Worm (Caenorhabditis elegans) whole organism, L2 larva: Measurements from ENCODE around the gene rsf-1.
A peak's percentile ranks its signal among the peaks of the same experiment; 100 is the strongest.

Experiments used
- C34F6.9 ChIP-seq: fragments of 150-350 bp; optimal IDR thresholded peaks from 2 replicates; lab custom pipeline; 2014; ENCODE audit warnings: missing biosample characterization, missing genetic modification characterization
- F13H6.1 ChIP-seq: sonication (generic microtip); optimal IDR thresholded peaks from 2 replicates; lab custom pipeline; 2016; ENCODE audit warnings: missing genetic modification characterization, missing compliant biosample characterization
- R02D3.7 ChIP-seq: fragments of 150-350 bp; optimal IDR thresholded peaks from 2 replicates; lab custom pipeline; 2014; ENCODE audit warnings: missing biosample characterization, missing genetic modification characterization
- Y55F3AM.14 ChIP-seq: fragments of 200-800 bp; sonication (Bioruptor generic); optimal IDR thresholded peaks from 2 replicates; lab custom pipeline; 2018; ENCODE audit warnings: mild to moderate bottlenecking, missing genetic modification characterization, missing compliant biosample characterization
- alr-1 ChIP-seq: fragments of 150-350 bp; optimal IDR thresholded peaks from 2 replicates; lab custom pipeline; 2014; ENCODE audit warnings: missing biosample characterization, missing genetic modification characterization
- aly-2 ChIP-seq: fragments of 150-350 bp; optimal IDR thresholded peaks from 2 replicates; lab custom pipeline; 2014; ENCODE audit warnings: missing biosample characterization, missing genetic modification characterization
- blmp-1 ChIP-seq: sonication (generic microtip); optimal IDR thresholded peaks from 2 replicates; lab custom pipeline; 2017; ENCODE audit warnings: missing genetic modification characterization, mild to moderate bottlenecking, missing compliant biosample characterization, antibody characterized with exemption, moderate library complexity; ENCODE audit not compliant: insufficient read depth
- ceh-16 ChIP-seq: fragments of 150-350 bp; optimal IDR thresholded peaks from 2 replicates; lab custom pipeline; 2014; ENCODE audit warnings: missing biosample characterization, missing genetic modification characterization
- ceh-82 ChIP-seq: fragments of 150-350 bp; optimal IDR thresholded peaks from 2 replicates; lab custom pipeline; 2014; ENCODE audit warnings: missing biosample characterization, missing genetic modification characterization
- crh-2 ChIP-seq: sonication (generic microtip); optimal IDR thresholded peaks from 2 replicates; lab custom pipeline; 2017; ENCODE audit warnings: missing biosample characterization, missing genetic modification characterization
- dmd-4 ChIP-seq: sonication (generic microtip); optimal IDR thresholded peaks from 2 replicates; lab custom pipeline; 2017; ENCODE audit warnings: missing biosample characterization, missing genetic modification characterization
- egl-27 ChIP-seq: sonication (generic microtip); optimal IDR thresholded peaks from 3 replicates; lab custom pipeline; 2017; ENCODE audit warnings: missing biosample characterization, missing genetic modification reagents, missing genetic modification characterization
- elt-1 ChIP-seq: fragments of 150-350 bp; optimal IDR thresholded peaks from 2 replicates; lab custom pipeline; 2014; ENCODE audit warnings: missing biosample characterization, missing genetic modification characterization
- elt-3 ChIP-seq: sonication (generic microtip); optimal IDR thresholded peaks from 2 replicates; lab custom pipeline; 2017; ENCODE audit warnings: missing biosample characterization, missing genetic modification characterization
- fos-1 ChIP-seq: fragments of 150-350 bp; optimal IDR thresholded peaks from 2 replicates; lab custom pipeline; 2014; ENCODE audit warnings: missing biosample characterization, missing genetic modification characterization
- lin-13 ChIP-seq: fragments of 150-350 bp; optimal IDR thresholded peaks from 2 replicates; lab custom pipeline; 2014; ENCODE audit warnings: missing biosample characterization, missing genetic modification reagents, missing genetic modification characterization
- lsy-2 ChIP-seq, 2 experiments: fragments of 150-350 bp in 1 of 2; sonication (generic microtip) in 1 of 2; optimal IDR thresholded peaks; 2 replicates each; lab custom pipeline; 2014 to 2017; ENCODE audit warnings: missing biosample characterization in 2 of 2, missing genetic modification characterization in 2 of 2
- mab-5 ChIP-seq: fragments of 150-350 bp; optimal IDR thresholded peaks from 2 replicates; lab custom pipeline; 2014; ENCODE audit warnings: missing biosample characterization, missing genetic modification characterization
- mdl-1 ChIP-seq, 2 experiments: fragments of 150-350 bp in 1 of 2; sonication (generic microtip) in 1 of 2; optimal IDR thresholded peaks; 2 replicates each; lab custom pipeline; 2017; ENCODE audit warnings: missing biosample characterization in 2 of 2, missing genetic modification characterization in 2 of 2
- nhr-11 ChIP-seq: fragments of 150-350 bp; optimal IDR thresholded peaks from 2 replicates; lab custom pipeline; 2014; ENCODE audit warnings: missing biosample characterization, missing genetic modification characterization
- nhr-12 ChIP-seq: fragments of 150-350 bp; optimal IDR thresholded peaks from 2 replicates; lab custom pipeline; 2014; ENCODE audit warnings: missing biosample characterization, missing genetic modification characterization
- nhr-129 ChIP-seq: fragments of 150-350 bp; optimal IDR thresholded peaks from 2 replicates; lab custom pipeline; 2014; ENCODE audit warnings: missing biosample characterization, missing genetic modification characterization
- nhr-21 ChIP-seq: fragments of 150-350 bp; optimal IDR thresholded peaks from 2 replicates; lab custom pipeline; 2014; ENCODE audit warnings: missing biosample characterization, missing genetic modification characterization
- nhr-23 ChIP-seq: fragments of 150-350 bp; optimal IDR thresholded peaks from 2 replicates; lab custom pipeline; 2014; ENCODE audit warnings: missing biosample characterization, missing genetic modification reagents, missing genetic modification characterization
- nhr-237 ChIP-seq: fragments of 150-350 bp; optimal IDR thresholded peaks from 2 replicates; lab custom pipeline; 2014; ENCODE audit warnings: missing biosample characterization, missing genetic modification characterization
- nhr-6 ChIP-seq: fragments of 150-350 bp; optimal IDR thresholded peaks from 2 replicates; lab custom pipeline; 2014; ENCODE audit warnings: missing biosample characterization, missing genetic modification characterization
- peb-1 ChIP-seq: fragments of 150-350 bp; optimal IDR thresholded peaks from 2 replicates; lab custom pipeline; 2014; ENCODE audit warnings: missing biosample characterization, missing genetic modification characterization
- sem-4 ChIP-seq: fragments of 150-350 bp; optimal IDR thresholded peaks from 2 replicates; lab custom pipeline; 2014; ENCODE audit warnings: missing biosample characterization, missing genetic modification reagents, missing genetic modification characterization
- sma-9 ChIP-seq, 2 experiments: fragments of 150-350 bp in 1 of 2; sonication (generic microtip) in 1 of 2; optimal IDR thresholded peaks; 2 replicates each; lab custom pipeline; 2014 to 2016; ENCODE audit warnings: missing genetic modification characterization in 2 of 2, mild to moderate bottlenecking in 1 of 2, missing biosample characterization in 1 of 2, missing compliant biosample characterization in 1 of 2, missing genetic modification reagents in 1 of 2, moderate library complexity in 1 of 2
- snpc-4 ChIP-seq: fragments of 150-350 bp; optimal IDR thresholded peaks from 2 replicates; lab custom pipeline; 2014; ENCODE audit warnings: missing biosample characterization, missing genetic modification characterization
- unc-55 ChIP-seq: fragments of 150-350 bp; sonication (generic microtip); optimal IDR thresholded peaks from 3 replicates; lab custom pipeline; 2014; ENCODE audit warnings: missing biosample characterization, missing genetic modification reagents, missing genetic modification characterization
- unc-62 ChIP-seq: fragments of 150-350 bp; optimal IDR thresholded peaks from 2 replicates; lab custom pipeline; 2014; ENCODE audit warnings: missing biosample characterization, missing genetic modification reagents, missing genetic modification characterization
- zag-1 ChIP-seq: fragments of 150-350 bp; optimal IDR thresholded peaks from 2 replicates; lab custom pipeline; 2014; ENCODE audit warnings: missing biosample characterization, missing genetic modification characterization
- ztf-1 ChIP-seq: fragments of 200-800 bp; sonication (Bioruptor generic); conservative IDR thresholded peaks from 2 replicates; pipeline ENCODE4 v1.3.6; 2022; ENCODE audit warnings: missing genetic modification characterization, missing compliant biosample characterization
- ztf-11 ChIP-seq: sonication (generic microtip); optimal IDR thresholded peaks from 2 replicates; lab custom pipeline; 2017; ENCODE audit warnings: missing biosample characterization, missing genetic modification characterization
- ztf-4 ChIP-seq: fragments of 150-350 bp; optimal IDR thresholded peaks from 2 replicates; lab custom pipeline; 2014; ENCODE audit warnings: missing biosample characterization, missing genetic modification characterization

Gene rsf-1

DNA sequence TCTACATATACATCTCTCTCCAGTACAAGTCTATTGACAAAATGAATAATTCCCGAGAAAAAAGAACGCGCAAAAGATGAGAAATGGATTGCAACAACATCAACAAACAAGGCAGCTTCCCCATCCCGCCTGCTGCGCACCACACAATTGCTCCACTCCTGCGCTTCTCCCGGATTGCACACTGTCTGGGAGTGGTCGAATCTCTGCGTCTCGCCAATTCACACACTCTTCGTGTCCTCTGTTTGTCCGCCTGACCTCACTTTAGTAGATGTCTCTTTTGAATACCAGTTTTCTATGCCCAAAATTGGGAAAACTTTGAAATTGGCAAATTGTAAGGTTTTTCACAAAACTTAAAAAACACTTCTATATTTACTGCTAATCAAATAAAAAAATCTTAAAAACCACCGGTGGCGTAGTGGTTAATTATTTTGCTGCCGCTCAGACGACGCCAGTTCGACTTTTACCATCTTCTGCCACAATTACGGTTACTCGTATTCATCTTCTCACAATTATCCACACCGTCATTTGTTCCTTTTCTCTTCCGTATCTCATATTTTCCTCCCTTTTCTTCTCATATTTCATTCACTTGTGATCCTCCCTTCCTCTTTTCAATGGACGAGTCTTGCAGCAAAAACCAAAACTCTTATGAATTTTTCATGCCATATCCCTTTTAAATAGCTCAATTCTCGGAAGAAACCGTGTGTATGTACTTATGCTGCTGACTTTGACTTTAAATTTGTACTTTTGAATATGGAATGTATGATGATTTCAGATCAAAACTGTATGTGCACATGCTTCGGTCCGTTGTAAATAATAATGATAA, at the start of gene rsf-1:
Gene rsf-1 (plus strand): TSS at position 773 of the 823 bp plus-strand sequence.
- TF ChIP-seq sma-9 (GFP tag; optimal IDR thresholded peaks at IDR 0.05; lab: Kevin White, UChicago), result peak; percentile 30
- no peak for TF ChIP-seq sma-9 (tag; optimal IDR thresholded peaks at IDR 0.05; lab: Kevin White, UChicago)
- TF ChIP-seq lsy-2 (tag; optimal IDR thresholded peaks at IDR 0.05; lab: Kevin White, UChicago), result peak in 1 of 2 experiments; percentile 25
- TF ChIP-seq F13H6.1 (tag; lab: Kevin White, UChicago), result peak; percentile 58
- peak; percentile 32 for TF ChIP-seq nhr-129 (tag; lab: Kevin White, UChicago)
- no peak for TF ChIP-seq ztf-4 (tag; lab: Kevin White, UChicago)
- TF ChIP-seq sem-4, result no peak
- no peak for TF ChIP-seq alr-1
- TF ChIP-seq elt-3 (tag; lab: Kevin White, UChicago), result no peak
- TF ChIP-seq mdl-1 (tag; optimal IDR thresholded peaks at IDR 0.05; lab: Kevin White, UChicago), result peak in 1 of 2 experiments; percentile 7
- peak; percentile 39 for TF ChIP-seq unc-55
- TF ChIP-seq C34F6.9 (tag; lab: Kevin White, UChicago), result peak; percentile 41
- TF ChIP-seq, all 48 proteins: peak for 7

DNA sequence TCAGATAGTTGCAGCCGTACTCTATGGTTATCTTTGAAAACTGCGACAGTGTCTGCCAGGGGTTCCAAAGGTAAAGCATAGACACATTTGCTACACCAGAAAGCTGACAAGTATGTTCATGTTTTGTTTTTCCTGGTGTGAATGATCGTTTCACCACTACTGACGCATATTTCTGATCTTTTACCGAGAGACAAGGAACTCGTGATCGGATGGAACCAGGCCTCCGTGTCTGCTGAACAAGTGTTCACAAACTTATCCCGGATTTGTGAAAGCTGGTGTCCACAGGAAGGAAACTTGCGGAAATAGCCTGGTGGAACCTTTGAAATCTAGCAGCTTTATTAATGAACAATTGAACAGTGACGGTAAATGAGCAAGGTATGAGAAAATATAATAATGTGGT, 46.4 kb upstream of the rsf-1 start:
- TF ChIP-seq fos-1 (tag; lab: Kevin White, UChicago), result no peak
- no peak for TF ChIP-seq snpc-4 (tag; lab: Kevin White, UChicago)
- no peak for TF ChIP-seq alr-1
- TF ChIP-seq nhr-23, result no peak
- TF ChIP-seq unc-55, result no peak
- TF ChIP-seq nhr-129 (tag; lab: Kevin White, UChicago), result no peak
- TF ChIP-seq ztf-11 (tag; lab: Kevin White, UChicago), result no peak
- TF ChIP-seq nhr-12, result no peak
- TF ChIP-seq aly-2 (tag; lab: Kevin White, UChicago), result no peak
- TF ChIP-seq, all 48 proteins: peak for 0

DNA sequence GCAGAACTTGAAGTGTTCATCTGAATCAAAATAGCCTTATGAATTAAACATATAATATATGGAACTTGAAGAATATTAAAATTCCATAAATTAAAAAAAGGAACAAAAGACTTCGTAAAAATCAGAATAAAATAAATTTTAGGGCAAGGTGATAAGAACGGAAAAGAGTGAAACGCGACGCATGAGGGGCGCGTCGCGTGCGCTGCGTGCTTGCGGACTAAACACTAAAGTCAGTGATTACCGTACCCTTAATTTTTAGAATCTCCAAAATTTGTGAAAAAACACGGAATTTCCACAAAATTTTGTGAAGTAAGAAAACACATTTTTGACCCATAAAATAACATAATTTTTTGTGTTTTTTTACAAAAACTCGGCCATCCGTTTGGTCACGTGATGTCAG, 45.0 kb upstream of the rsf-1 start, which contains the start of gene T05B9.1:
Gene T05B9.1 (minus strand): TSS at position 20 of the 400 bp plus-strand sequence.
- TF ChIP-seq ceh-82 (tag; lab: Kevin White, UChicago) (no peak), nhr-23 (no peak), mab-5 (tag; lab: Kevin White, UChicago) (no peak), sma-9 (GFP tag; optimal IDR thresholded peaks at IDR 0.05; lab: Kevin White, UChicago) (no peak), sma-9 (tag; optimal IDR thresholded peaks at IDR 0.05; lab: Kevin White, UChicago) (no peak), ceh-16 (tag; lab: Kevin White, UChicago) (no peak), alr-1 (no peak), mdl-1 (tag; optimal IDR thresholded peaks at IDR 0.05; lab: Kevin White, UChicago) (no peak), lin-13 (GFP tag; lab: Kevin White, UChicago) (no peak), egl-27 (no peak), elt-1 (tag; lab: Kevin White, UChicago) (no peak), R02D3.7 (tag; lab: Kevin White, UChicago) (no peak), unc-62 (GFP tag; lab: Kevin White, UChicago) (no peak), dmd-4 (no peak), crh-2 (no peak), lsy-2 (tag; optimal IDR thresholded peaks at IDR 0.05; lab: Kevin White, UChicago) (no peak), aly-2 (tag; lab: Kevin White, UChicago) (no peak), zag-1 (tag; lab: Kevin White, UChicago) (no peak), nhr-12 (no peak), nhr-6 (tag; lab: Kevin White, UChicago) (no peak), sem-4 (no peak)

DNA sequence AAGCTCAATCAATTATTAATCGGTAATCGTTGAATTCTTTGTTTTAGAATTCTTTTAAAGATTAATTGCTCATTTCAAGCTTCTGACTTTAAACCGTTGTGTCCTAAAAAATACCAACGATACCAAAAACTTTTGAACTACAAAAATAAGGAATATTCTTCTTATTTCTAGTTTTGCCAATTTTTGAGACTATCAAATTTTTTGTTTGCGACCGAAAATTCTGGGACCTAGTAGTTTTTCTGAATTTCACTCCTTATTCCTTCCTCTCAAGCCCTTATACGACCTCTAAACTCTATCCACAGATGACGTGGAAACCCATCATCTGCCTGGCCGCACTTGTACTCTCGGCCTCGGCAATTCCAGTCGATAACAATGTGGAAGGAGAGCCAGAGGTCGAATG, 37.4 kb upstream of the rsf-1 start, which contains the start of gene cut-1:
Gene cut-1 (plus strand): TSS at position 301 of the 400 bp plus-strand sequence.
- no peak for TF ChIP-seq unc-62 (GFP tag; lab: Kevin White, UChicago)
- TF ChIP-seq crh-2, result no peak
- TF ChIP-seq nhr-23, result no peak
- TF ChIP-seq elt-3 (tag; lab: Kevin White, UChicago), result no peak
- TF ChIP-seq ceh-82 (tag; lab: Kevin White, UChicago), result no peak
- TF ChIP-seq nhr-237 (tag; lab: Kevin White, UChicago), result no peak
- TF ChIP-seq blmp-1 (tag; lab: Kevin White, UChicago), result no peak
- no peak for TF ChIP-seq zag-1 (tag; lab: Kevin White, UChicago)
- TF ChIP-seq peb-1, result no peak
- no peak for TF ChIP-seq mdl-1 (tag; optimal IDR thresholded peaks at IDR 0.05; lab: Kevin White, UChicago)
- no peak for TF ChIP-seq R02D3.7 (tag; lab: Kevin White, UChicago)
- no peak for TF ChIP-seq ztf-1
- TF ChIP-seq nhr-21 (tag; lab: Kevin White, UChicago), result no peak
- TF ChIP-seq nhr-11, result no peak
- TF ChIP-seq Y55F3AM.14 (GFP tag; lab: Kevin White, UChicago), result no peak
